Worm (Caenorhabditis elegans) whole organism, L4 larva: ENCODE data around the gene fbxa-147.
A peak's percentile ranks its signal among the peaks of the same experiment; 100 is the strongest.

Experiments
- F10B5.3 ChIP-seq: sonication (generic microtip); optimal IDR thresholded peaks from 2 replicates; lab custom pipeline; 2016; ENCODE audit warnings: mild to moderate bottlenecking, missing genetic modification characterization, missing compliant biosample characterization
- F49E8.2 ChIP-seq: sonication (generic microtip); optimal IDR thresholded peaks from 2 replicates; lab custom pipeline; 2016; ENCODE audit warnings: missing compliant biosample characterization, mild to moderate bottlenecking, missing genetic modification characterization, borderline replicate concordance
- T20F7.1 ChIP-seq: fragments of 200-800 bp; sonication (Bioruptor generic); optimal IDR thresholded peaks from 2 replicates; lab custom pipeline; 2018; ENCODE audit warnings: mild to moderate bottlenecking, missing genetic modification characterization, missing compliant biosample characterization
- T26A8.4 ChIP-seq: fragments of 200-800 bp; sonication (Bioruptor generic); IDR thresholded peaks from 2 replicates; pipeline ENCODE4 v1.3.6; 2022; ENCODE audit warnings: missing genetic modification characterization, missing compliant biosample characterization
- Y105C5A.15 ChIP-seq: fragments of 200-800 bp; sonication (Bioruptor generic); IDR thresholded peaks from 2 replicates; pipeline ENCODE4 v1.3.6; 2022; ENCODE audit warnings: missing genetic modification characterization, missing compliant biosample characterization
- Y48G9A.11 ChIP-seq: fragments of 200-800 bp; sonication (Bioruptor generic); IDR thresholded peaks from 2 replicates; pipeline ENCODE4 v1.3.6; 2022; ENCODE audit warnings: missing genetic modification reagents, missing genetic modification characterization, missing compliant biosample characterization
- aha-1 ChIP-seq: fragments of 150-350 bp; peaks from one replicate; lab custom pipeline; 2014; ENCODE audit warnings: missing biosample characterization, missing genetic modification characterization
- arid-1 ChIP-seq: fragments of 200-800 bp; sonication (Bioruptor generic); conservative IDR thresholded peaks from 2 replicates; pipeline ENCODE4 v1.3.6; 2022; ENCODE audit warnings: missing genetic modification reagents, missing genetic modification characterization, missing compliant biosample characterization
- ceh-20 ChIP-seq: fragments of 200-800 bp; sonication (Bioruptor generic); IDR thresholded peaks from 2 replicates; pipeline ENCODE4 v1.3.6; 2022; ENCODE audit warnings: missing genetic modification reagents, missing genetic modification characterization, missing compliant biosample characterization
- ceh-44 ChIP-seq: fragments of 200-800 bp; sonication (Bioruptor generic); IDR thresholded peaks from 2 replicates; pipeline ENCODE4 v1.3.6; 2022; ENCODE audit warnings: missing genetic modification reagents, missing genetic modification characterization, missing compliant biosample characterization
- daf-16 ChIP-seq, 3 experiments: sonication (generic microtip); optimal IDR thresholded peaks; 2 replicates each; lab custom pipeline; 2016 to 2017; ENCODE audit warnings: missing genetic modification characterization in 3 of 3, missing genetic modification reagents in 3 of 3, mild to moderate bottlenecking in 2 of 3, missing compliant biosample characterization in 2 of 3, missing biosample characterization in 1 of 3, moderate library complexity in 1 of 3
- dmd-6 ChIP-seq: fragments of 200-800 bp; sonication (Bioruptor generic); IDR thresholded peaks from 2 replicates; pipeline ENCODE4 v1.3.6; 2022; ENCODE audit warnings: missing genetic modification reagents, missing genetic modification characterization, missing compliant biosample characterization
- dmd-8 ChIP-seq: fragments of 200-800 bp; sonication (Bioruptor generic); IDR thresholded peaks from 2 replicates; pipeline ENCODE4 v1.3.6; 2022; ENCODE audit warnings: missing genetic modification characterization, missing compliant biosample characterization
- dve-1 ChIP-seq: sonication (generic microtip); optimal IDR thresholded peaks from 2 replicates; lab custom pipeline; 2017; ENCODE audit warnings: antibody characterized with exemption, mild to moderate bottlenecking, missing genetic modification characterization, missing compliant biosample characterization; ENCODE audit not compliant: insufficient read depth
- egl-27 ChIP-seq: sonication (generic microtip); optimal IDR thresholded peaks from 3 replicates; lab custom pipeline; 2017; ENCODE audit warnings: missing biosample characterization, missing genetic modification reagents, missing genetic modification characterization
- egl-43 ChIP-seq: fragments of 200-800 bp; sonication (Bioruptor generic); IDR thresholded peaks from 2 replicates; pipeline ENCODE4 v1.3.6; 2022; ENCODE audit warnings: missing genetic modification reagents, missing genetic modification characterization, missing compliant biosample characterization
- fkh-10 ChIP-seq: fragments of 150-350 bp; optimal IDR thresholded peaks from 2 replicates; lab custom pipeline; 2014; ENCODE audit warnings: missing biosample characterization, missing genetic modification reagents, missing genetic modification characterization
- hlh-11 ChIP-seq: fragments of 200-800 bp; sonication (Bioruptor generic); optimal IDR thresholded peaks from 2 replicates; lab custom pipeline; 2018; ENCODE audit warnings: mild to moderate bottlenecking, missing genetic modification characterization, missing compliant biosample characterization
- lim-7 ChIP-seq: fragments of 200-800 bp; sonication (Bioruptor generic); IDR thresholded peaks from 2 replicates; pipeline ENCODE4 v1.3.6; 2022; ENCODE audit warnings: missing genetic modification characterization, missing compliant biosample characterization
- lin-1 ChIP-seq: fragments of 200-800 bp; sonication (Bioruptor generic); IDR thresholded peaks from 2 replicates; pipeline ENCODE4 v1.3.6; 2022; ENCODE audit warnings: missing genetic modification reagents, missing genetic modification characterization, missing compliant biosample characterization
- lin-13 ChIP-seq: fragments of 150-350 bp; optimal IDR thresholded peaks from 2 replicates; lab custom pipeline; 2014; ENCODE audit warnings: missing biosample characterization, missing genetic modification reagents, missing genetic modification characterization
- lin-29 ChIP-seq: fragments of 200-800 bp; sonication (Bioruptor generic); IDR thresholded peaks from 2 replicates; pipeline ENCODE4 v1.3.6; 2022; ENCODE audit warnings: missing genetic modification reagents, missing genetic modification characterization, missing compliant biosample characterization
- lin-38 ChIP-seq: fragments of 200-800 bp; sonication (Bioruptor generic); IDR thresholded peaks from 2 replicates; pipeline ENCODE4 v1.3.6; 2022; ENCODE audit warnings: missing genetic modification reagents, missing genetic modification characterization, missing compliant biosample characterization
- madf-5 ChIP-seq, 2 experiments: fragments of 200-800 bp; sonication (Bioruptor generic); IDR thresholded peaks; 2 replicates each; pipeline ENCODE4 v1.3.6; 2022; ENCODE audit warnings: missing compliant biosample characterization in 2 of 2, missing genetic modification characterization in 2 of 2
- madf-9 ChIP-seq: fragments of 200-800 bp; sonication (Bioruptor generic); conservative IDR thresholded peaks from 2 replicates; pipeline ENCODE4 v1.3.6; 2022; ENCODE audit warnings: missing genetic modification reagents, missing genetic modification characterization, missing compliant biosample characterization
- mdt-29 ChIP-seq: fragments of 200-800 bp; sonication (Bioruptor generic); IDR thresholded peaks from 2 replicates; pipeline ENCODE4 v1.3.6; 2022; ENCODE audit warnings: missing genetic modification reagents, missing genetic modification characterization, missing compliant biosample characterization
- mes-2 ChIP-seq: sonication (generic microtip); optimal IDR thresholded peaks from 2 replicates; lab custom pipeline; 2016; ENCODE audit warnings: missing genotype, mild to moderate bottlenecking, missing genetic modification characterization, missing compliant biosample characterization; ENCODE audit not compliant: poor library complexity, severe bottlenecking
- mxl-2 ChIP-seq: fragments of 200-800 bp; sonication (Bioruptor generic); conservative IDR thresholded peaks from 2 replicates; pipeline ENCODE4 v1.3.6; 2022; ENCODE audit warnings: missing genetic modification reagents, missing genetic modification characterization, missing compliant biosample characterization
- nhr-102 ChIP-seq: sonication (generic microtip); optimal IDR thresholded peaks from 2 replicates; lab custom pipeline; 2016; ENCODE audit warnings: mild to moderate bottlenecking, missing genetic modification characterization, moderate library complexity, missing compliant biosample characterization
- nhr-237 ChIP-seq: sonication (generic microtip); optimal IDR thresholded peaks from 2 replicates; lab custom pipeline; 2017; ENCODE audit warnings: missing biosample characterization, missing genetic modification characterization
- nhr-6 ChIP-seq: fragments of 150-350 bp; optimal IDR thresholded peaks from 2 replicates; lab custom pipeline; 2014; ENCODE audit warnings: missing biosample characterization, missing genetic modification characterization
- pqm-1 ChIP-seq: sonication (generic microtip); optimal IDR thresholded peaks from 2 replicates; lab custom pipeline; 2017; ENCODE audit warnings: missing biosample characterization, missing genetic modification characterization
- sdz-12 ChIP-seq: fragments of 200-800 bp; sonication (Bioruptor generic); optimal IDR thresholded peaks from 2 replicates; lab custom pipeline; 2018; ENCODE audit warnings: mild to moderate bottlenecking, missing genetic modification characterization, missing compliant biosample characterization
- set-16 ChIP-seq: fragments of 200-800 bp; sonication (Bioruptor generic); IDR thresholded peaks from 2 replicates; pipeline ENCODE4 v1.3.6; 2022; ENCODE audit warnings: missing genetic modification reagents, missing genetic modification characterization, missing compliant biosample characterization
- snpc-1.2 ChIP-seq: fragments of 200-800 bp; sonication (Bioruptor generic); IDR thresholded peaks from 2 replicates; pipeline ENCODE4 v1.3.6; 2022; ENCODE audit warnings: missing genetic modification reagents, missing genetic modification characterization, missing compliant biosample characterization
- unc-130 ChIP-seq: sonication (generic microtip); optimal IDR thresholded peaks from 2 replicates; lab custom pipeline; 2016; ENCODE audit warnings: missing genetic modification reagents, missing genetic modification characterization, missing compliant biosample characterization
- unc-39 ChIP-seq: sonication (generic microtip); optimal IDR thresholded peaks from 2 replicates; lab custom pipeline; 2017; ENCODE audit warnings: missing biosample characterization, missing genetic modification characterization
- vab-7 ChIP-seq: fragments of 200-800 bp; sonication (Bioruptor generic); IDR thresholded peaks from 2 replicates; pipeline ENCODE4 v1.3.6; 2022; ENCODE audit warnings: missing genetic modification reagents, missing genetic modification characterization, missing compliant biosample characterization
- zfp-3 ChIP-seq: fragments of 200-800 bp; sonication (Bioruptor generic); conservative IDR thresholded peaks from 2 replicates; pipeline ENCODE4 v1.3.6; 2022; ENCODE audit warnings: missing genetic modification reagents, missing genetic modification characterization, missing compliant biosample characterization
- zip-2 ChIP-seq: fragments of 150-350 bp; optimal IDR thresholded peaks from 2 replicates; lab custom pipeline; 2014; ENCODE audit warnings: missing biosample characterization, missing genetic modification characterization

The fbxa-147 gene

ce11 chrV:14688097-14688912 lies 28.0 kb upstream of the fbxa-147 start, which contains the start of gene C47E8.11 (continued):
- TF ChIP-seq egl-27 (tag; lab: Kevin White, UChicago): no peak
- peak; percentile 65 for TF ChIP-seq dve-1
- no peak for TF ChIP-seq mes-2 (tag; lab: Kevin White, UChicago)
- TF ChIP-seq madf-9 (GFP tag; lab: Robert Waterston, UW): peak; percentile 2; the same call in 1 of the 2 replicates
- peak; percentile 44; the same call in 1 of the 2 replicates for TF ChIP-seq ceh-20 (GFP tag; lab: Robert Waterston, UW)
- peak; percentile 13 for TF ChIP-seq sdz-12
- no peak; the same call in 1 of the 2 replicates for TF ChIP-seq Y105C5A.15 (GFP tag; lab: Robert Waterston, UW)
- TF ChIP-seq zip-2 (tag; lab: Kevin White, UChicago): no peak
- peak; percentile 44; the same call in 1 of the 2 replicates for TF ChIP-seq arid-1
- TF ChIP-seq F49E8.2: peak; percentile 68

ce11 chrV:14689060-14689750 lies 27.1 kb upstream of the fbxa-147 start, which contains the start of gene gasr-8:
TSS of gene gasr-8 (plus strand) at chrV:14689110.
- TF ChIP-seq ceh-44 (GFP tag; lab: Robert Waterston, UW) (0 out of 2 replicates have a peak, but pooled peaks have one; percentile 42), lin-13 (GFP tag; lab: Kevin White, UChicago) (no peak), F10B5.3 (tag; lab: Kevin White, UChicago) (no peak), aha-1 (tag; lab: Kevin White, UChicago) (peak; percentile 35), lin-29 (GFP tag; lab: Robert Waterston, UW) (0 out of 2 replicates have a peak, but pooled peaks have one; percentile 10), dmd-8 (GFP tag; lab: Robert Waterston, UW) (peak; percentile 72; the same call in 1 of the 2 replicates), F49E8.2 (no peak), mxl-2 (0 out of 2 replicates have a peak, but pooled peaks have one; percentile 3), vab-7 (GFP tag; lab: Robert Waterston, UW) (peak; percentile 51; the same call in 1 of the 2 replicates), T26A8.4 (no peak), nhr-6 (peak; percentile 21), unc-39 (tag; lab: Kevin White, UChicago) (no peak), nhr-237 (tag; lab: Kevin White, UChicago) (no peak), madf-5 (GFP tag; IDR thresholded peaks at IDR 0.05; lab: Robert Waterston, UW) (peak in 1 of 2 experiments; percentile 55; a peak in 1 of 4 replicates), snpc-1.2 (GFP tag; lab: Robert Waterston, UW) (no peak), hlh-11 (tag; lab: Kevin White, UChicago) (peak; percentile 1), Y105C5A.15 (GFP tag; lab: Robert Waterston, UW) (0 out of 2 replicates have a peak, but pooled peaks have one; percentile 15), fkh-10 (no peak), daf-16 (GFP tag; optimal IDR thresholded peaks at IDR 0.05; lab: Kevin White, UChicago) (no peak), daf-16 (tag; optimal IDR thresholded peaks at IDR 0.05; lab: Kevin White, UChicago) (peak; percentile 38), madf-9 (GFP tag; lab: Robert Waterston, UW) (0 out of 2 replicates have a peak, but pooled peaks have one; percentile 22), Y48G9A.11 (GFP tag; lab: Robert Waterston, UW) (peak; percentile 29; the same call in 1 of the 2 replicates), arid-1 (0 out of 2 replicates have a peak, but pooled peaks have one; percentile 42), lim-7 (GFP tag; lab: Robert Waterston, UW) (peak; percentile 62; the same call in 1 of the 2 replicates), mes-2 (tag; lab: Kevin White, UChicago) (peak; percentile 68), T20F7.1 (GFP tag; lab: Kevin White, UChicago) (no peak), zip-2 (tag; lab: Kevin White, UChicago) (no peak), lin-38 (GFP tag; lab: Robert Waterston, UW) (peak; percentile 58), zfp-3 (GFP tag; lab: Robert Waterston, UW) (0 out of 2 replicates have a peak, but pooled peaks have one; percentile 52), set-16 (GFP tag; lab: Robert Waterston, UW) (peak; percentile 4; the same call in 1 of the 2 replicates), unc-130 (peak; percentile 20), mdt-29 (GFP tag; lab: Robert Waterston, UW) (no peak), nhr-102 (peak; percentile 3), egl-43 (GFP tag; lab: Robert Waterston, UW) (peak; percentile 71), lin-1 (GFP tag; lab: Robert Waterston, UW) (peak; percentile 69), pqm-1 (tag; lab: Kevin White, UChicago) (no peak), dmd-6 (GFP tag; lab: Robert Waterston, UW) (peak; percentile 39)
